Fruit fly (Drosophila melanogaster): Measurements from ENCODE around the gene IP3K2.

IP3K2 gene

dm6 chrX:13319376-13319883 lies 16.0 kb downstream of the IP3K2 start (continued):
- TF ChIP-seq ftz-f1 (GFP tag; optimal IDR thresholded peaks at IDR 0.05) = peak; percentile 62
- peak; percentile 29; the same call in 1 of the 2 replicates for TF ChIP-seq slbo (GFP tag; IDR thresholded peaks at IDR 0.05)
- TF ChIP-seq CG11723 (GFP tag; optimal IDR thresholded peaks at IDR 0.05) = peak; percentile 13
- TF ChIP-seq CG15479 (GFP tag; optimal IDR thresholded peaks at IDR 0.05) = no peak
- TF ChIP-seq Adf1 (GFP tag; IDR thresholded peaks at IDR 0.05) = no peak
- peak; percentile 91 for TF ChIP-seq CG15601 (tag; optimal IDR thresholded peaks at IDR 0.05)
- peak; percentile 22 for TF ChIP-seq gsb-n (tag; optimal IDR thresholded peaks at IDR 0.05)
- TF ChIP-seq ato (GFP tag; IDR thresholded peaks at IDR 0.05; ENCODE audit: partially characterized antibody) = no peak
- TF ChIP-seq CG17359 (tag; optimal IDR thresholded peaks at IDR 0.05) = peak; percentile 53
- no peak for TF ChIP-seq CG10959 (GFP tag; IDR thresholded peaks at IDR 0.05)
- peak; percentile 47 for TF ChIP-seq CG12391 (tag; optimal IDR thresholded peaks at IDR 0.05)
- no peak for TF ChIP-seq CG14050 (GFP tag; IDR thresholded peaks at IDR 0.05)
- no peak for TF ChIP-seq HLH3B (GFP tag; IDR thresholded peaks at IDR 0.05)
- no peak for TF ChIP-seq CG10321 (GFP tag; IDR thresholded peaks at IDR 0.05)
- TF ChIP-seq CG18619 (GFP tag; optimal IDR thresholded peaks at IDR 0.05) = no peak
- no peak for TF ChIP-seq dmrt11E (tag; optimal IDR thresholded peaks at IDR 0.05)
- TF ChIP-seq da (GFP tag; optimal IDR thresholded peaks at IDR 0.05) = no peak
- no peak for TF ChIP-seq CG16815 (GFP tag; optimal IDR thresholded peaks at IDR 0.05)
- TF ChIP-seq CG3847 (GFP tag; IDR thresholded peaks at IDR 0.05) = no peak
- no peak for TF ChIP-seq CG31224 (GFP tag; IDR thresholded peaks at IDR 0.05)
- TF ChIP-seq CG7372 (GFP tag; IDR thresholded peaks at IDR 0.05) = no peak
- TF ChIP-seq nerfin-2 (GFP tag; IDR thresholded peaks at IDR 0.05; ENCODE audit: partially characterized antibody) = no peak
- peak; percentile 22 for TF ChIP-seq CG5180 (GFP tag; optimal IDR thresholded peaks at IDR 0.05)
- TF ChIP-seq sug (tag; optimal IDR thresholded peaks at IDR 0.05) = peak; percentile 43
- no peak for TF ChIP-seq slp2 (GFP tag; optimal IDR thresholded peaks at IDR 0.05)
- no peak for TF ChIP-seq CG34224 (GFP tag; IDR thresholded peaks at IDR 0.05; ENCODE audit: partially characterized antibody)
- no peak for TF ChIP-seq schlank (tag; optimal IDR thresholded peaks at IDR 0.05)
- TF ChIP-seq croc (GFP tag; conservative IDR thresholded peaks at IDR 0.05) = no peak
- peak; percentile 60 for TF ChIP-seq CG6254 (GFP tag; optimal IDR thresholded peaks at IDR 0.05)
- TF ChIP-seq jumu (GFP tag; optimal IDR thresholded peaks at IDR 0.05) = no peak
- TF ChIP-seq dysf (GFP tag; IDR thresholded peaks at IDR 0.05) = no peak; the same call in 2 of the 3 replicates
- TF ChIP-seq CG34376 (GFP tag; optimal IDR thresholded peaks at IDR 0.05) = peak; percentile 3
- TF ChIP-seq CG6689 (GFP tag; IDR thresholded peaks at IDR 0.05) = peak; percentile 40; the same call in 1 of the 2 replicates
- TF ChIP-seq Trl (optimal IDR thresholded peaks at IDR 0.05) = peak; percentile 53 to 80
- TF ChIP-seq Trl (GFP tag; optimal IDR thresholded peaks at IDR 0.05) = no peak
- no peak for TF ChIP-seq mam (GFP tag; optimal IDR thresholded peaks at IDR 0.05)
- TF ChIP-seq Mrtf (GFP tag; IDR thresholded peaks at IDR 0.05) = no peak
- TF ChIP-seq p53 (GFP tag; optimal IDR thresholded peaks at IDR 0.05) = no peak
- no peak for TF ChIP-seq CG3163 (GFP tag; optimal IDR thresholded peaks at IDR 0.05)
- TF ChIP-seq ara (GFP tag; IDR thresholded peaks at IDR 0.05) = no peak
- no peak for TF ChIP-seq CG10543 (GFP tag; optimal IDR thresholded peaks at IDR 0.05)
- TF ChIP-seq wdn (GFP tag; IDR thresholded peaks at IDR 0.05) = no peak
- no peak for TF ChIP-seq Poxn (GFP tag; IDR thresholded peaks at IDR 0.05)
- no peak for TF ChIP-seq Asciz (GFP tag; optimal IDR thresholded peaks at IDR 0.05)
- TF ChIP-seq h (optimal IDR thresholded peaks at IDR 0.05) = no peak
- TF ChIP-seq grn (GFP tag; optimal IDR thresholded peaks at IDR 0.05) = peak; percentile 94
- no peak for TF ChIP-seq CG15696 (tag; optimal IDR thresholded peaks at IDR 0.05)
- TF ChIP-seq chinmo (GFP tag; IDR thresholded peaks at IDR 0.05; ENCODE audit: partially characterized antibody) = no peak
- TF ChIP-seq CG2875 (GFP tag; optimal IDR thresholded peaks at IDR 0.05) = no peak
- TF ChIP-seq NK7.1 (GFP tag; optimal IDR thresholded peaks at IDR 0.05) = no peak
- TF ChIP-seq so (GFP tag; IDR thresholded peaks at IDR 0.05) = no peak
- TF ChIP-seq jigr1 (GFP tag; IDR thresholded peaks at IDR 0.05) = no peak

Data from whole organism, embryonic.